Fruit fly (Drosophila melanogaster) whole organism: ENCODE measurements around the gene CG14717.

ENCODE experiments used
- Dll ChIP-seq: fragments of >200 bp; optimal IDR thresholded peaks from 2 replicates; lab custom pipeline; 2017
- EcR ChIP-seq, 2 experiments: fragments of >200 bp; optimal IDR thresholded peaks; 2 replicates each; lab custom pipeline; 2017; ENCODE audit warnings: missing biosample characterization in 2 of 2, missing genetic modification characterization in 2 of 2, missing genetic modification reagents in 2 of 2
- pan ChIP-seq: fragments of >200 bp; optimal IDR thresholded peaks from 2 replicates; lab custom pipeline; 2017
- psq ChIP-seq: fragments of >200 bp; optimal IDR thresholded peaks from 2 replicates; lab custom pipeline; 2017
- usp ChIP-seq: fragments of >200 bp; optimal IDR thresholded peaks from 2 replicates; lab custom pipeline; 2017; ENCODE audit warnings: missing biosample characterization, missing genetic modification characterization, mixed read lengths

dm6 chr3R:11662617-11663016 is 33.7 kb upstream of the CG14717 start:
- TF ChIP-seq EcR (GFP tag; optimal IDR thresholded peaks at IDR 0.05; lab: Kevin White, UChicago) (no peak), psq (lab: Kevin White, UChicago) (no peak), pan (lab: Kevin White, UChicago) (no peak), Dll (no peak), usp (GFP tag; lab: Kevin White, UChicago) (no peak)
